Worm (Caenorhabditis elegans): ENCODE measurements around the gene B0416.10.
A peak's percentile ranks its signal among the peaks of the same experiment; 100 is the strongest.

The B0416.10 gene

DNA sequence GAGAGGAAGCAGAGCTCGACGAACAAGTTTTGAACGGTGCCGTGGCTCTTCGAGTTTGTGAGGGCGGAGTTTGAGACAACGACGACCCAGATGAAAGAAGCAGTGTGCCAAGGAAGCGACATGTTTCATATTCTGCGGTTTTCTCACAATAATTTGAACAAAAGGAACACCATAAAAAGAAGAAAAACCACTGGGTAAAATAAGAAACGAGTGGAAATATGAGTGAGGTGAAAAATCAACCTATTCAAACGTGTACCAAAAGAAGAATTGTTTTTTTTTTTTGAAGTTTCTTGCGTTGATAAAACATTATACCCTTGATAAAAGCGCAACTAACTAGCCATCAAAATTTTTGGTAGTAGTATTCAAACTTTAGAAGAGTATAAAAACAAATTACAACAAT, 32.4 kb downstream of the B0416.10 start, which contains the start of gene lgc-4:
TSS of gene lgc-4 (minus strand) at position 101 of the 400 bp plus-strand sequence.
- TF ChIP-seq nhr-77 (tag; optimal IDR thresholded peaks at IDR 0.05) (no peak), Y55F3AM.14 (GFP tag; optimal IDR thresholded peaks at IDR 0.05) (no peak), lin-13 (GFP tag; optimal IDR thresholded peaks at IDR 0.05) (no peak), crh-2 (tag; optimal IDR thresholded peaks at IDR 0.05) (no peak), aly-2 (tag; optimal IDR thresholded peaks at IDR 0.05) (no peak), elt-3 (tag; optimal IDR thresholded peaks at IDR 0.05) (no peak), gmeb-1 (tag; optimal IDR thresholded peaks at IDR 0.05) (no peak), blmp-1 (tag; optimal IDR thresholded peaks at IDR 0.05; ENCODE audit: insufficient read depth) (no peak), ama-1 (optimal IDR thresholded peaks at IDR 0.05) (no peak), lin-11 (tag; optimal IDR thresholded peaks at IDR 0.05) (no peak), nhr-12 (tag; optimal IDR thresholded peaks at IDR 0.05) (no peak), nhr-21 (tag; optimal IDR thresholded peaks at IDR 0.05) (no peak), R02D3.7 (tag; optimal IDR thresholded peaks at IDR 0.05) (no peak), skn-1 (tag; optimal IDR thresholded peaks at IDR 0.05) (no peak), lin-39 (tag; optimal IDR thresholded peaks at IDR 0.05) (no peak)

DNA sequence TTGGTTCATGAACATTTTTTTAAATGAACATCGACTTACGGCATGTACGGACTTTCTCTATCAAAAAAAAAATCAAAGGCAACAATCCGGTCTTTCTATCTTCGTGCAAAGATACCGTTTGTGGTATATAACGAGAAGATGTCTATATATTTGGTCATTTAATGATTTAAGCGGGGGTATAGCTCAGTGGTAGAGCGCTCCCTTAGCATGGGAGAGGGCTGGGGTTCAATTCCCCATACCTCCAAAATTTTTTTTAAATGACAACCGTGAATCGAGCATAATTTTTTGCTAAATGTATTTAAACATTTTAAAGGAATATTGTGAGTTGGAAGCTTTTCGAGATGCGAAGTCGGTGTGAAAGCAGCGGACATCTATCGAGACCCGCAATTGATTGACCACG, 35.8 kb downstream of the B0416.10 start:
- TF ChIP-seq mab-5 (tag; optimal IDR thresholded peaks at IDR 0.05) (no peak), sma-9 (GFP tag; optimal IDR thresholded peaks at IDR 0.05) (peak; percentile 25), sma-9 (tag; optimal IDR thresholded peaks at IDR 0.05) (no peak), elt-1 (tag; optimal IDR thresholded peaks at IDR 0.05) (no peak)

DNA sequence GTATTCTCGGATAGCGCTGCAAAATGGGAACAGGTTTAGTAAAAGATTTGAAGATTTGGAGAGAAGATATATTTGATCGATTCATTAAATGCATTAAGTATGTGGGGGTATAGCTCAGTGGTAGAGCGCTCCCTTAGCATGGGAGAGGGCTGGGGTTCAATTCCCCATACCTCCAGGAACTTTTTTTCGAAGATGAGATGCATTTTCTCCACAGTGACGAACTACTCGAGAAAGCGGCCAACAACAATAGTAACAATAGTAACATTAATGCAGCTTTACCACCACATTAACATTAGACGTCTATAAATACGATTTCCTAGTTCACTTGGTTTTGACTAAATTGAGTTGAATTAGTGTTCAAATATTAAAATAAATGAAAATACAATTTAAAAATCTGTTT, 36.8 kb downstream of the B0416.10 start:
- TF ChIP-seq nhr-11 (tag; optimal IDR thresholded peaks at IDR 0.05) (no peak), nhr-21 (tag; optimal IDR thresholded peaks at IDR 0.05) (peak; percentile 31)

DNA sequence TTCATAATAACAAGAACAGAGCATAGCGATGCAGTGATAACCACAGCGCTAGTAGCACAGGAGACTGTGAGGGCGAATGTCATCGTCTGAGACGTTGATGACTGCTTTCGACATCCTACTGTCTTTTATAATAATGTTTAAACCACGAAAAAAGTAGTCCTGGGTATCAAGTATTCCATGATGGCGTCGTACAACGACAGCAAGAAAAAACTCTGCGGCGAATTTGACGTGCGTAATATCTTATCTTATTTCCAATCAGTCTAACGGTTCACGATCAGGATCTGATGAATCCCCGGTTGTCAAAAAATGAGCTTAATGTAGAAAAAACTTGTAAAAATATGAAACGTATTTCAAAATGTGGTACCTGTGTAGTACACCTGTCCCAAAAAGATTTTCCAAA, 40.0 kb downstream of the B0416.10 start, which contains the start of gene col-175:
TSS of gene col-175 (minus strand) at position 101 of the 400 bp plus-strand sequence.
- TF ChIP-seq ceh-82 (tag; optimal IDR thresholded peaks at IDR 0.05) (no peak), lsy-2 (tag; optimal IDR thresholded peaks at IDR 0.05) (no peak), ztf-11 (tag; optimal IDR thresholded peaks at IDR 0.05) (no peak), nhr-23 (tag; optimal IDR thresholded peaks at IDR 0.05) (no peak), elt-1 (tag; optimal IDR thresholded peaks at IDR 0.05) (no peak), mab-5 (tag; optimal IDR thresholded peaks at IDR 0.05) (no peak), egl-27 (tag; optimal IDR thresholded peaks at IDR 0.05) (no peak), Y55F3AM.14 (GFP tag; optimal IDR thresholded peaks at IDR 0.05) (no peak), nhr-21 (tag; optimal IDR thresholded peaks at IDR 0.05) (no peak), alr-1 (tag; optimal IDR thresholded peaks at IDR 0.05) (no peak), zag-1 (tag; optimal IDR thresholded peaks at IDR 0.05) (no peak), peb-1 (tag; optimal IDR thresholded peaks at IDR 0.05) (no peak), skn-1 (tag; optimal IDR thresholded peaks at IDR 0.05) (no peak), unc-55 (GFP tag; optimal IDR thresholded peaks at IDR 0.05) (no peak), fos-1 (tag; optimal IDR thresholded peaks at IDR 0.05) (no peak)

DNA sequence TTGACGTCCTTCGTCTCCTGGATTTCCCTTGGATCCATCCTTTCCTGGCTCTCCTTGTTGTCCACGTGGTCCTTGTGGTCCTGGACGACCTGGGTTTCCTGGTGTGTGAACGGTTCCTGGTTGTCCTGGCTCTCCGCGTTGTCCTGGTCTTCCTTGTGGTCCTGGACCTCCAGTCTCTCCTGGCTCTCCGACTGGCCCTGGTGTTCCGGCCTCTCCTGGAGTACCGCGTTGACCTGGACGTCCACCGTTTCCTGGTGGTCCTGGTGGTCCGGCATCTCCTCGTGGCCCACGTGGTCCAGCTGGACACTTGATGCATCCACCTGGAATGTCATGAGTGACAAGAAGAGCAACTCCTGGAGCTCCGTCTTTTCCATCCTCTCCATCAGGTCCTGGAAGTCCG, 40.7 kb downstream of the B0416.10 start:
- TF ChIP-seq C34F6.9 (tag; optimal IDR thresholded peaks at IDR 0.05) = no peak
- no peak for TF ChIP-seq ztf-11 (tag; optimal IDR thresholded peaks at IDR 0.05)
- no peak for TF ChIP-seq sma-9 (GFP tag; optimal IDR thresholded peaks at IDR 0.05)
- TF ChIP-seq sma-9 (tag; optimal IDR thresholded peaks at IDR 0.05) = no peak
- TF ChIP-seq nhr-21 (tag; optimal IDR thresholded peaks at IDR 0.05) = no peak
- TF ChIP-seq lin-11 (tag; optimal IDR thresholded peaks at IDR 0.05) = no peak
- no peak for TF ChIP-seq crh-2 (tag; optimal IDR thresholded peaks at IDR 0.05)
- no peak for TF ChIP-seq snpc-4 (tag; optimal IDR thresholded peaks at IDR 0.05)
- TF ChIP-seq mbf-1 (tag; optimal IDR thresholded peaks at IDR 0.05) = no peak

DNA sequence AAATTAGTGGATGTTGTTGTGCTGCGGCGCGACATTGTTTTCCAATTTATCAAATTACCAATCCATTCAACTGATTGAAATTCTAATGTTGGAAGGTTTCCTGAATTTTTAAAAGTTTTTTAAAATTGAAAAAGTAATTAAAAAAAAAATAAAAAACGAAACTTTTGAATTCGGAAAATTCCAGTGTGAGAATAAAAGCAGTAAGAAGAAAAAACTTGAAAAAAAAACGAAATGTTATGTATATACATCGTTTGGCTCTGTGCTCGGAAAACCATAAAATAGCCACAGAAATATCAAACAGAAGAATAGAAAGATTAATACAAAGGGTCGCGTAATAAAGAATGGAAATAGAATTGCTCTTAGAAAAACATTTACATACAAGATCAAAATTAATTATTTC, 42.4 kb downstream of the B0416.10 start, which contains the start of gene vav-1:
TSS of gene vav-1 (minus strand) at position 101 of the 400 bp plus-strand sequence.
- no peak for TF ChIP-seq nhr-12 (tag; optimal IDR thresholded peaks at IDR 0.05)
- no peak for TF ChIP-seq nhr-21 (tag; optimal IDR thresholded peaks at IDR 0.05)
- no peak for TF ChIP-seq sma-3 (GFP tag; optimal IDR thresholded peaks at IDR 0.05)
- TF ChIP-seq egl-27 (tag; optimal IDR thresholded peaks at IDR 0.05) = no peak
- TF ChIP-seq lin-39 (tag; optimal IDR thresholded peaks at IDR 0.05) = no peak
- no peak for TF ChIP-seq nhr-23 (tag; optimal IDR thresholded peaks at IDR 0.05)
- no peak for TF ChIP-seq mbf-1 (tag; optimal IDR thresholded peaks at IDR 0.05)
- no peak for TF ChIP-seq nhr-6 (tag; optimal IDR thresholded peaks at IDR 0.05)
- no peak for TF ChIP-seq nhr-25 (tag; optimal IDR thresholded peaks at IDR 0.05)
- TF ChIP-seq nhr-77 (tag; optimal IDR thresholded peaks at IDR 0.05) = no peak
- TF ChIP-seq nhr-237 (tag; optimal IDR thresholded peaks at IDR 0.05) = no peak
- no peak for TF ChIP-seq nhr-129 (tag; optimal IDR thresholded peaks at IDR 0.05)
- TF ChIP-seq F13H6.1 (tag; optimal IDR thresholded peaks at IDR 0.05) = no peak
- TF ChIP-seq dmd-4 (tag; optimal IDR thresholded peaks at IDR 0.05) = no peak
- TF ChIP-seq zag-1 (tag; optimal IDR thresholded peaks at IDR 0.05) = no peak
- TF ChIP-seq ztf-1 (GFP tag; conservative IDR thresholded peaks at IDR 0.05) = no peak
- TF ChIP-seq alr-1 (tag; optimal IDR thresholded peaks at IDR 0.05) = no peak
- TF ChIP-seq peb-1 (tag; optimal IDR thresholded peaks at IDR 0.05) = no peak
- no peak for TF ChIP-seq elt-3 (tag; optimal IDR thresholded peaks at IDR 0.05)
- no peak for TF ChIP-seq unc-62 (GFP tag; optimal IDR thresholded peaks at IDR 0.05)
